Worm (Caenorhabditis elegans): ENCODE data around the gene F09G8.5.

ce11 chrIII:8279567-8279966 lies 24.8 kb downstream of the F09G8.5 start:
- TF ChIP-seq sea-2 (GFP tag; IDR thresholded peaks at IDR 0.05), result no peak
- TF ChIP-seq ceh-40 (GFP tag; IDR thresholded peaks at IDR 0.05), result no peak
- TF ChIP-seq aptf-2 (GFP tag; conservative IDR thresholded peaks at IDR 0.05), result no peak
- no peak for TF ChIP-seq snpc-4 (GFP tag; optimal IDR thresholded peaks at IDR 0.05)
- no peak for TF ChIP-seq snpc-4 (tag; optimal IDR thresholded peaks at IDR 0.05)
- TF ChIP-seq hlh-26 (GFP tag; conservative IDR thresholded peaks at IDR 0.05), result no peak
- no peak for TF ChIP-seq somi-1 (GFP tag; optimal IDR thresholded peaks at IDR 0.05)
- TF ChIP-seq repo-1 (tag; optimal IDR thresholded peaks at IDR 0.05), result no peak
